Fruit fly (Drosophila melanogaster) whole organism, pupa: ENCODE results near the gene ohgt.
A peak's percentile ranks its signal among the peaks of the same experiment; 100 is the strongest.

ENCODE experiments used
- CG12605 ChIP-seq: fragments of 200-800 bp; sonication (Bioruptor generic); IDR thresholded peaks from 2 replicates; pipeline ENCODE4 v1.3.6; 2022; ENCODE audit warnings: missing biosample characterization, missing genetic modification characterization
- CG15710 ChIP-seq: fragments of 200-800 bp; sonication (Bioruptor generic); optimal IDR thresholded peaks from 2 replicates; lab custom pipeline; 2018; ENCODE audit warnings: missing biosample characterization, mild to moderate bottlenecking, missing genetic modification characterization, moderate library complexity
- CG34367 ChIP-seq: fragments of 200-800 bp; sonication (Bioruptor generic); optimal IDR thresholded peaks from 2 replicates; lab custom pipeline; 2018; ENCODE audit warnings: missing biosample characterization, mild to moderate bottlenecking, missing genetic modification characterization
- CG4496 ChIP-seq: fragments of 200-800 bp; sonication (Bioruptor generic); IDR thresholded peaks from 3 replicates; pipeline ENCODE4 v1.3.6; 2022; ENCODE audit warnings: missing biosample characterization, missing genetic modification characterization
- CG8159 ChIP-seq: fragments of 200-800 bp; sonication (Bioruptor generic); optimal IDR thresholded peaks from 3 replicates; lab custom pipeline; 2018; ENCODE audit warnings: missing biosample characterization, mild to moderate bottlenecking, missing genetic modification characterization, moderate library complexity
- EcR ChIP-seq: fragments of 200-800 bp; sonication (Bioruptor generic); optimal IDR thresholded peaks from 3 replicates; lab custom pipeline; 2019; ENCODE audit warnings: missing biosample characterization, missing genetic modification characterization, mild to moderate bottlenecking, moderate library complexity, missing genetic modification reagents
- Ets98B ChIP-seq: fragments of 200-800 bp; sonication (Bioruptor generic); IDR thresholded peaks from 2 replicates; pipeline ENCODE4 v1.3.6; 2022; ENCODE audit warnings: missing biosample characterization, missing genetic modification characterization
- Pif1B ChIP-seq: fragments of 200-800 bp; sonication (Bioruptor generic); optimal IDR thresholded peaks from 3 replicates; lab custom pipeline; 2016; ENCODE audit warnings: missing biosample characterization, missing genetic modification characterization
- Snoo ChIP-seq: fragments of 200-800 bp; sonication (Bioruptor generic); optimal IDR thresholded peaks from 3 replicates; lab custom pipeline; 2017; ENCODE audit warnings: missing biosample characterization, mild to moderate bottlenecking, missing genetic modification characterization, inconsistent platforms
- fd96Ca ChIP-seq: fragments of 200-800 bp; sonication (Bioruptor generic); IDR thresholded peaks from 3 replicates; pipeline ENCODE4 v1.3.6; 2022; ENCODE audit warnings: missing biosample characterization, missing genetic modification characterization
- gl ChIP-seq: fragments of 200-800 bp; sonication (Bioruptor generic); optimal IDR thresholded peaks from 2 replicates; lab custom pipeline; 2018; ENCODE audit warnings: missing biosample characterization, mild to moderate bottlenecking, missing genetic modification characterization

DNA sequence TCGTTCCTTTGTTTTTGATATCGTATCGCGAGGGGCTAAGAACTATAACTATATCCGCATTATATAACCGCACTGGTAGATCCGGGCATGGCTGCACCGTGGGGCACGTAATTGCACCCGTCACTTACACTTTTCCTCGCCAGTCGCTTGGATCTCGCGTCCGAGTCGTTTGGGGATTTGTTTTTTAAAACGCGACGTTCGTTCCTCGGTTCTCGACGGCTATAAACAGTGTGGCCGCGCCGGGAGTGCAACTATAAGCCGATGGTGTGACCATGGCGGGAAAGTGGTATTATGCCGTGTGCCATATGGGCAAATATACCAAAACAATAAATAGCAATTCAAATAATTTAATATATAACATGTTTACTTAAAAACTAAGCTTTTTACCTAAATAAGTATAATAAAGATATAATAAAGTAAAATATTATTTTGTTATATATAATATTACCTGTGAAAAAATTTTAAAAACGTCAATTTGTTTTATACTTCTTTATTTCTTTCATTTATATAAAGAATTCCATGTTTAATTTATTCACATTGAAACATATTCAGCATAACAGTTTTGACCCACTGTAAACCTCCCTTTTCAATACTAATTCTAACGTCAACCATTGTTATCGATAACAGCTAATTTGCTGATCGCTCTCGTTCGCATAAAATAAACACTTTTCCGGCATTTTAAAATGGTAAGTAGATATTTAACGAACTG is 6.2 kb upstream of the ohgt start, which contains the start of the genes Mical and CG3909:
- peak; percentile 77 for TF ChIP-seq CG15710 (tag; lab: Kevin White, UChicago)
- peak; percentile 68 for TF ChIP-seq Snoo (tag; lab: Kevin White, UChicago)
- TF ChIP-seq CG12605 = peak; percentile 86
- TF ChIP-seq Pif1B (GFP tag; lab: Kevin White, UChicago) = peak; percentile 55
- peak; percentile 83 for TF ChIP-seq CG8159 (tag; lab: Kevin White, UChicago)
- peak; percentile 4 for TF ChIP-seq EcR (GFP tag; lab: Kevin White, UChicago)
- TF ChIP-seq gl (tag; lab: Kevin White, UChicago) = no peak
- no peak for TF ChIP-seq fd96Ca
- TF ChIP-seq Ets98B (GFP tag; lab: Robert Waterston, UW) = peak; percentile 83
- peak; percentile 89 for TF ChIP-seq CG4496 (GFP tag; lab: Robert Waterston, UW)
- TF ChIP-seq CG34367 (tag; lab: Kevin White, UChicago) = peak; percentile 67
